Fruit fly (Drosophila melanogaster) whole organism: Measurements from ENCODE around the gene Ythdc1.

Source experiments
- CG8478 ChIP-seq: fragments of >200 bp; optimal IDR thresholded peaks from 2 replicates; lab custom pipeline; 2018; ENCODE audit warnings: inconsistent platforms
- Dll ChIP-seq: fragments of >200 bp; optimal IDR thresholded peaks from 2 replicates; lab custom pipeline; 2017
- EcR ChIP-seq, 2 experiments: fragments of >200 bp; optimal IDR thresholded peaks; 2 replicates each; lab custom pipeline; 2017; ENCODE audit warnings: missing biosample characterization in 2 of 2, missing genetic modification characterization in 2 of 2, missing genetic modification reagents in 2 of 2
- pan ChIP-seq: fragments of >200 bp; optimal IDR thresholded peaks from 2 replicates; lab custom pipeline; 2017
- psq ChIP-seq: fragments of >200 bp; optimal IDR thresholded peaks from 2 replicates; lab custom pipeline; 2017
- usp ChIP-seq: fragments of >200 bp; optimal IDR thresholded peaks from 2 replicates; lab custom pipeline; 2017; ENCODE audit warnings: missing biosample characterization, missing genetic modification characterization, mixed read lengths

Gene Ythdc1

DNA sequence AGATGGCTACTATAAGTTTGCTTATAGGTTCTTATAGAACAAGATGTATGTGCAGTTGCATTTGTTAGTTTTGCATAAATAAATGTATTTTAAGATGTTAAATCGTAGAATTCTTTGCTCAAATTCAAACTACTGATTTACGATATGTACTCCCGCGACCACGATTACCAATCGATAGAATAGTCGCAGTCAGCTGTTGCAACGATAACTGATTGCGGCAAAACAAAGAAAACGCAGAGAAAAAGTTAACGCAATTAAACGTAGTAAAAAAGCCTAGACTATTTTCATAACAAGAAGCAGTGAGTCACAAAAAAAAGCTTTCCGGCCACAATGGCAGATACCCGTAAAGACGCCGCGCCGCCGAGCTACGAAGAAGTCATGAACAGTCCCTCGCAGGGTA, 2.6 kb upstream of the Ythdc1 start, which contains the start of gene CG12012:
TSS of gene CG12012 (plus strand) at position 207 of the 400 bp plus-strand sequence.
- TF ChIP-seq CG8478 (lab: Kevin White, UChicago) (no peak), psq (lab: Kevin White, UChicago) (no peak), Dll (lab: Kevin White, UChicago) (no peak), EcR (GFP tag; optimal IDR thresholded peaks at IDR 0.05; lab: Kevin White, UChicago) (no peak), usp (GFP tag; lab: Kevin White, UChicago) (no peak), pan (lab: Kevin White, UChicago) (no peak)

- TF ChIP-seq usp (GFP tag; lab: Kevin White, UChicago) (no peak), pan (lab: Kevin White, UChicago) (no peak), CG8478 (lab: Kevin White, UChicago) (no peak), Dll (lab: Kevin White, UChicago) (no peak), EcR (GFP tag; optimal IDR thresholded peaks at IDR 0.05; lab: Kevin White, UChicago) (no peak), psq (lab: Kevin White, UChicago) (no peak)
Observed at dm6 chr3L:3369256-3369655, 4.7 kb downstream of the Ythdc1 start, which contains the start of gene Drs. Gene Drs (plus strand): TSS chr3L:3369556.

DNA sequence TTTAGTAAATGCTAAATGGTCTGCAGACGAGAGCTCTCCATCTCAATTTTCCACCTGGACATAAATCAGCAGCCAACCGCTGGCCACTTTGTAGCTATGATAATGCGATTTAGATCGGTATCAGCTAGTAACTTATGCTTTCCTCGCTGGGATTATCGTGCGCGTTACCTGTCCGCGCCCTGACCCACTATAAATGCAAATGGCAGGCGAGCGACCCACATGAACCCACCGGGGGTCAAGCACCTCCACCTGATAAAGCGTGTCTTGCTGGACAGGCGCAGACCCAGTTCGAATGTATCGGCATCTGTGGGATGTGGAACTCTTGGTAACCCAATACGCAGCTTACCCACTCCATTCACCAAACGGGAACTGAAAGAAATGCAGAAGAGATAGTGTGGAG, 20.7 kb downstream of the Ythdc1 start:
- TF ChIP-seq CG8478 (lab: Kevin White, UChicago) (no peak), usp (GFP tag; lab: Kevin White, UChicago) (no peak), psq (lab: Kevin White, UChicago) (no peak), pan (lab: Kevin White, UChicago) (no peak), Dll (lab: Kevin White, UChicago) (no peak), EcR (GFP tag; optimal IDR thresholded peaks at IDR 0.05; lab: Kevin White, UChicago) (no peak)

dm6 chr3L:3352516-3352915, 21.5 kb downstream of the Ythdc1 start:
- TF ChIP-seq usp (GFP tag; lab: Kevin White, UChicago) (no peak), pan (lab: Kevin White, UChicago) (no peak), psq (lab: Kevin White, UChicago) (no peak), EcR (GFP tag; optimal IDR thresholded peaks at IDR 0.05; lab: Kevin White, UChicago) (no peak), Dll (lab: Kevin White, UChicago) (no peak), CG8478 (lab: Kevin White, UChicago) (no peak)

DNA sequence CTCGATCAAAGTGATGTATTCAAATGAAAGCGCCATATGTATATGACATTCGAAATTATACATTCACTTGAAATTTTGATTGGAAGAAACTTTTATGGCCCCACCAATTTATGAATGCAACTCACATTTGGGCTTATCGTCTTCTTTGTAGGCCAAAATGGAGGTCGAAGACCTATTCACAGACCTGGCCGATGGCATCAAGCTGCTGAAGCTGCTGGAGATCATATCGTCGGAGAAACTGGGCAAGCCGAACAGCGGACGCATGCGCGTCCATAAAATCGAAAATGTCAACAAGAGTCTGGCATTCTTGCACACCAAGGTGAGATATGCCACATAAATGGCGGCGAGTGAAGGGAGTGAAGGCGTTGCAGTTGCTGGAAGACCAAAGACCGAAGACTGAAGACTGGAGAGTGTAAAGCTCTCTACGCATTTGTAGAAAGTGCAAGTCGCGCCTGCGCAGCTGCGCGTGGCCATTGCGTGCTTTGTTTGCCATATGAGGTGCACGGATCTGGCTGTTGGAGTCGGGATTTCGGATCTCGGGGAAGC, 22.1 kb downstream of the Ythdc1 start:
- TF ChIP-seq CG8478 (lab: Kevin White, UChicago) = no peak

DNA sequence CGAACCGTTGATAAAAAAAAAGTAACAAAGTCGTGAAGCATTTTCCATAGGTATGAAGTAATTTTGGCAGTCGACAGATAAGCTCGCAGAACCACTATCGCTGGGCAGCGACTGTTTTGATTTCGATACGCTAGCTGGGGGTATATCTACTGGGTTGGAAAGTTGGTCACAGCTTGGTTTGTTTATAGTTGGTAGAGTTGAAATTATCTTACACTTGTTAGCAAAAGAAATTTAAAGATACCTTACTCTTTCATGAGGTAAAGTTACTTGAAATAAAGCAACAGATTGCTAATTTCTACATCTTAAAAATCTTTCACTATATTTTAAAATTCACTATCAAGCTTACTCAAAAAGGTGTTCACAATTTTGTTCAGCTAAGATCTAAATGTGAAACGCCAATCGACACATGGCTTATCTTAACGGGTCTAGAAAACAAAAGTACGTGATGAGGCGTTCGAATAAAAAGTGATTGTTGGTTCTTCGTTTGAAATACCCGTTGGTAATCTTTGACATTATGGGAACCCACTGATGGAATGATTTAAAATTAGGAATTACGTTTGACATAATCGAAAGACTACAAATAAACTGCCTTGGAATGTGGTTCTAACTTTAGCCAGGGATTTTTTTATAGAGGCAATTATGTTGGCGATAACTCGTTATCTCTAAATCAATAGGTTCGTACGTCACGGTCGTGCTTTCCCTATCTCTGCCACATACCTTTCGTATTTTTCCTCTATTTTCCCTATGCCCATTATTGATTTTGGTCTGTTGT, 23.2 kb downstream of the Ythdc1 start:
- TF ChIP-seq psq (lab: Kevin White, UChicago) (no peak), CG8478 (lab: Kevin White, UChicago) (no peak), EcR (GFP tag; optimal IDR thresholded peaks at IDR 0.05; lab: Kevin White, UChicago) (no peak), usp (GFP tag; lab: Kevin White, UChicago) (no peak), pan (lab: Kevin White, UChicago) (no peak), Dll (lab: Kevin White, UChicago) (no peak)

DNA sequence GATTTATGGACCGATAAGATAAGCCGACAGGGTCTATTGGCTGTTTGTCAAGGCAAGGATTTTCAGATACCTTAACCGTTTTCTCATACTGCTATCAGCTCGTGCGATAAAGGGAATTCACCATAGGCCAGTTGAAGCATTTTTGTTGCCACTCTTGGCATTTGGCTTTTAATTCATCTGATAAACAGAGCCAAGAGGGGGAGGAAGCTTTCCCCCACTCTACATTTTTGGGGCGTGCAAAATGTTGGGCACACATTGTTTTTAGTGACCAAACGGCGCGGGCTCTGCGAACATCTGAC, 24.2 kb downstream of the Ythdc1 start:
- TF ChIP-seq psq (lab: Kevin White, UChicago) (no peak), CG8478 (lab: Kevin White, UChicago) (no peak), usp (GFP tag; lab: Kevin White, UChicago) (no peak), pan (lab: Kevin White, UChicago) (no peak), EcR (GFP tag; optimal IDR thresholded peaks at IDR 0.05; lab: Kevin White, UChicago) (no peak), Dll (lab: Kevin White, UChicago) (no peak)

DNA sequence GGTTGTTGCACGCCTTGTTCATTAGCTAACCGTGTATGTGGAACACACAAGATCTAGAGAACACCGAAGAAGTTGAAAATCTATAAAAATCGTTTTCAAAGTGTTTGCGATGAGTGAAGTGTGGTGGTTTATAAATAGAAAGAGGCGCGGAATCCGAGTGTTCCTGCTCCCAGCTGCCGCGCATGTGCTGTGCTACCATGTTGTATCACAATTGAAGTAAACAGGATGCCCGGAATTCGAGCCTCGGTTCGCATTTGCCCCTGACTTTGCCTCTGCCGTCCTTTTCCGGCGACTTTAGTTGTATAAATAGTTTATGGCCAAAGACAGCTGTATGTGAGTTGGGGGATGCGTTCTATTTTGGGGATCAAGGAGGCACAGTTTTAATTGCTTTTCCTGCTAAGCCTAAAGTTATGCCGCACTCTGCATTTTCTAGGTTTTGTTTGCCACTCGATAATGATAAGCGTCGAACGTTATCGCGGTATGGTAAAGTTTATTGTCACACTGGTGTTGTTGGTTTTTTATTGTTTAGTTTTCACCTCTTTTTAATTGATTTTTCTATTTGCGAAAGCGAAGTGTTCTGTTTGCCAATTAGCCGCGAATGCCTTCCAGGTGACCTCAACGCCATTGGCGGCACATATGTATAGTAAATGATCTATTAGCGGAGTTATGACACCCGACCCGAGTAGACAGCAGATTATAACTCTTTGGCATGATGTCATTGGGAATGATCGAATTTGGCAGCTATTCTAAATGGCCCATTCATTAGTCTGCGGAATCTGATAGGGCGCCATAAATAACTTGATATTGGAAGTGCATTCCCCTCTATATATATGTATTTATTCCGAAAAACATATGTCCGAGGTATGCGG, 24.8 kb downstream of the Ythdc1 start:
- TF ChIP-seq usp (GFP tag; lab: Kevin White, UChicago) (no peak), psq (lab: Kevin White, UChicago) (no peak), CG8478 (lab: Kevin White, UChicago) (no peak), EcR (GFP tag; optimal IDR thresholded peaks at IDR 0.05; lab: Kevin White, UChicago) (no peak), Dll (lab: Kevin White, UChicago) (no peak), pan (lab: Kevin White, UChicago) (no peak)

dm6 chr3L:3346294-3346693, 27.7 kb downstream of the Ythdc1 start:
- TF ChIP-seq CG8478 (lab: Kevin White, UChicago) (no peak), usp (GFP tag; lab: Kevin White, UChicago) (no peak), Dll (lab: Kevin White, UChicago) (no peak), pan (lab: Kevin White, UChicago) (no peak), EcR (GFP tag; optimal IDR thresholded peaks at IDR 0.05; lab: Kevin White, UChicago) (no peak), psq (lab: Kevin White, UChicago) (no peak)

DNA sequence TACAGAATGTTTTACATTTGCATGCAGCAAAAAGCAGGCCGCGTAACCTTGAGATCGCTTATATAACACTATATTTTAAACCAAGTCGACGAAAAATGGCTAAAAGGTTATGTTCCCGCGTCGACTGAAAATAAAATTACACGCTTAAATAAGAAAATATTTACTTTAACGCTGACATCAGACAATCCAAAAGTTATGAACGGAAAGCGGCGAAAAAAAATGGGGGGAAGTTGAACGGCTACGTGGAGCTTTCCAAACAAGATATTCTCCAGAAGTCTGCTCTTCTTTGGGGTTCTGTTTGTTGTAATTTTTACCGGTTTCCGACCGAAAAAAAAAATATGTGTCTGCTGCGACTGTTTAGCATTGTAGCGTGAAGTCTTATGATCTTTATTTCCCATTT, 29.4 kb downstream of the Ythdc1 start:
- TF ChIP-seq CG8478 (lab: Kevin White, UChicago) (no peak), Dll (lab: Kevin White, UChicago) (no peak), psq (lab: Kevin White, UChicago) (no peak), usp (GFP tag; lab: Kevin White, UChicago) (no peak), pan (lab: Kevin White, UChicago) (no peak), EcR (GFP tag; optimal IDR thresholded peaks at IDR 0.05; lab: Kevin White, UChicago) (no peak)

DNA sequence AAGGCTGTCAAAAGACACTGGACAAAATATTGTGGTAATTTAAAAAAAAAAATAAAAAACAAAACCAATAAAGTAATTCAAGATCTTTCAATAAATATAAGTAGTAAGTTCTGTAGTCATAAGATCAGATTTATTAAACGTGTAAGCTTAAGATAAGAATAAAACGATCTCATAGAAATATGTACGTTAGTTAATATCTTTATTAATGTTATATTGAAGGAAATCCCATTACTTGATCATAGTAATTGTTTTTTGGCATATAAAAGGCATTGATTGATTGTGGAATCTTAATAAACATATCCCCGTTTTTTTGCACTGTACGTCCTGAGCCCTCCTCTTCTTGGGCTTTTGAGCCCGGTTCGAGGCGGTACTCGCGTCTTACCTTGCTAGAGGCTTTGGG, 30.7 kb downstream of the Ythdc1 start:
- TF ChIP-seq Dll (lab: Kevin White, UChicago) (no peak), EcR (GFP tag; optimal IDR thresholded peaks at IDR 0.05; lab: Kevin White, UChicago) (no peak), usp (GFP tag; lab: Kevin White, UChicago) (no peak), psq (lab: Kevin White, UChicago) (no peak), pan (lab: Kevin White, UChicago) (no peak)
